Worm (Caenorhabditis elegans): Measurements from ENCODE around the gene srz-72.

srz-72 gene

ce11 chrIV:16298851-16299250, at the start of gene srz-72:
Gene srz-72, plus strand, starts transcription at chrIV:16299151.
- TF ChIP-seq dmd-9 (GFP tag; IDR thresholded peaks at IDR 0.05) (no peak), nhr-10 (tag; optimal IDR thresholded peaks at IDR 0.05) (no peak), nhr-42 (GFP tag; IDR thresholded peaks at IDR 0.05) (no peak), daf-12 (tag; optimal IDR thresholded peaks at IDR 0.05) (no peak), nhr-25 (tag; optimal IDR thresholded peaks at IDR 0.05; ENCODE audit: borderline replicate concordance, insufficient read depth) (no peak)

- TF ChIP-seq unc-62 (GFP tag; optimal IDR thresholded peaks at IDR 0.05 in 1 of 2) (peak in 1 of 2 experiments; percentile 57), unc-62 (tag; optimal IDR thresholded peaks at IDR 0.05) (no peak), F44E2.7 (GFP tag; IDR thresholded peaks at IDR 0.05) (no peak), aha-1 (tag) (no peak), vab-7 (GFP tag; IDR thresholded peaks at IDR 0.05) (no peak), madf-5 (GFP tag; IDR thresholded peaks at IDR 0.05) (no peak), attf-4 (tag; optimal IDR thresholded peaks at IDR 0.05) (no peak), zfp-2 (tag; optimal IDR thresholded peaks at IDR 0.05) (no peak), fos-1 (tag; optimal IDR thresholded peaks at IDR 0.05) (no peak)
Observed at ce11 chrIV:16254464-16254863, 44.5 kb upstream of the srz-72 start, which contains the start of gene hlh-17. Gene hlh-17, plus strand, starts transcription at chrIV:16254764.

- TF ChIP-seq saeg-2 (GFP tag; IDR thresholded peaks at IDR 0.05) = no peak
- TF ChIP-seq ZK337.2 (GFP tag; IDR thresholded peaks at IDR 0.05) = no peak
- no peak for TF ChIP-seq nhr-41 (GFP tag; IDR thresholded peaks at IDR 0.05)
- no peak for TF ChIP-seq mdt-29 (GFP tag; IDR thresholded peaks at IDR 0.05)
- no peak for TF ChIP-seq dmd-6 (GFP tag; IDR thresholded peaks at IDR 0.05)
- no peak for TF ChIP-seq rbr-2 (tag; optimal IDR thresholded peaks at IDR 0.05)
- no peak for TF ChIP-seq attf-4 (tag; optimal IDR thresholded peaks at IDR 0.05)
Observed at ce11 chrIV:16257330-16257729, 41.6 kb upstream of the srz-72 start, which contains the start of gene hlh-31. Gene hlh-31, plus strand, starts transcription at chrIV:16257630.

- TF ChIP-seq snpc-1.2 (GFP tag; IDR thresholded peaks at IDR 0.05) = peak; percentile 96
Observed at ce11 chrIV:16260262-16260661, 38.7 kb upstream of the srz-72 start.

- no peak for TF ChIP-seq tag-97 (GFP tag; IDR thresholded peaks at IDR 0.05)
- no peak for TF ChIP-seq ama-1 (optimal IDR thresholded peaks at IDR 0.05)
- no peak for TF ChIP-seq T20F7.1 (GFP tag; optimal IDR thresholded peaks at IDR 0.05)
- TF ChIP-seq nhr-25 (tag; optimal IDR thresholded peaks at IDR 0.05; ENCODE audit: borderline replicate concordance, insufficient read depth) = no peak
- no peak for TF ChIP-seq nhr-111 (GFP tag; optimal IDR thresholded peaks at IDR 0.05)
- no peak for TF ChIP-seq ceh-44 (GFP tag; IDR thresholded peaks at IDR 0.05)
- TF ChIP-seq egl-43 (GFP tag; IDR thresholded peaks at IDR 0.05) = no peak
- TF ChIP-seq gei-8 (GFP tag; optimal IDR thresholded peaks at IDR 0.05) = no peak
- no peak for TF ChIP-seq nhr-10 (tag; optimal IDR thresholded peaks at IDR 0.05)
- no peak for TF ChIP-seq F49E8.2 (tag; optimal IDR thresholded peaks at IDR 0.05; ENCODE audit: borderline replicate concordance)
- TF ChIP-seq dmd-9 (GFP tag; IDR thresholded peaks at IDR 0.05) = no peak
Observed at ce11 chrIV:16270955-16271354, 28.0 kb upstream of the srz-72 start, which contains the start of gene F38C2.4. Gene F38C2.4, plus strand, starts transcription at chrIV:16271255.

- TF ChIP-seq T26A8.4 (GFP tag; IDR thresholded peaks at IDR 0.05) (no peak), pqm-1 (tag; optimal IDR thresholded peaks at IDR 0.05) (no peak), dve-1 (tag; optimal IDR thresholded peaks at IDR 0.05; ENCODE audit: insufficient read depth) (no peak), Y75B8A.6 (GFP tag; IDR thresholded peaks at IDR 0.05) (no peak), mdl-1 (tag; optimal IDR thresholded peaks at IDR 0.05) (no peak), egl-27 (tag; optimal IDR thresholded peaks at IDR 0.05) (no peak), lin-13 (GFP tag; optimal IDR thresholded peaks at IDR 0.05) (no peak), nhr-237 (tag; optimal IDR thresholded peaks at IDR 0.05) (no peak), dmd-9 (GFP tag; IDR thresholded peaks at IDR 0.05) (no peak), ztf-7 (tag; optimal IDR thresholded peaks at IDR 0.05) (no peak), nhr-76 (tag; optimal IDR thresholded peaks at IDR 0.05) (no peak), zip-2 (tag; optimal IDR thresholded peaks at IDR 0.05) (no peak), mxl-3 (GFP tag; optimal IDR thresholded peaks at IDR 0.05) (no peak), nhr-48 (tag; optimal IDR thresholded peaks at IDR 0.05) (no peak), lin-39 (tag; optimal IDR thresholded peaks at IDR 0.05) (no peak), madf-9 (GFP tag; conservative IDR thresholded peaks at IDR 0.05) (no peak), nhr-6 (tag; optimal IDR thresholded peaks at IDR 0.05) (no peak)
Observed at ce11 chrIV:16277291-16277690, 21.7 kb upstream of the srz-72 start, which contains the start of gene F38C2.7. Gene F38C2.7, minus strand, starts transcription at chrIV:16277391.
